Fruit fly (Drosophila melanogaster) Kc167 (cell line): ENCODE measurements around the gene JMJD4.

Experiments
- Myc ChIP-seq: fragments of >200 bp; optimal IDR thresholded peaks from 2 replicates; lab custom pipeline; 2017; ENCODE audit warnings: missing external identifiers
- Sin3A ChIP-seq: fragments of >200 bp; optimal IDR thresholded peaks from 2 replicates; lab custom pipeline; 2018; ENCODE audit warnings: missing external identifiers
- h ChIP-seq: fragments of >200 bp; optimal IDR thresholded peaks from 3 replicates; lab custom pipeline; 2018; ENCODE audit warnings: missing external identifiers
- psq ChIP-seq: fragments of >200 bp; optimal IDR thresholded peaks from 2 replicates; lab custom pipeline; 2017; ENCODE audit warnings: missing external identifiers
- ttk ChIP-seq: sonication (Bioruptor generic); optimal IDR thresholded peaks from 2 replicates; lab custom pipeline; 2017; ENCODE audit warnings: missing external identifiers

dm6 chr2L:18184648-18185243, 25.7 kb upstream of the JMJD4 start, which contains the start of gene Ptp36E:
- TF ChIP-seq psq (lab: Kevin White, UChicago) (no peak), h (lab: Kevin White, UChicago) (no peak), Myc (lab: Kevin White, UChicago) (no peak), Sin3A (lab: Kevin White, UChicago) (no peak), ttk (no peak)
